Worm (Caenorhabditis elegans) whole organism, L2 larva: ENCODE results near the gene Y65A5A.2.

Experiments used
- C34F6.9 ChIP-seq: fragments of 150-350 bp; optimal IDR thresholded peaks from 2 replicates; lab custom pipeline; 2014; ENCODE audit warnings: missing biosample characterization, missing genetic modification characterization
- F13H6.1 ChIP-seq: sonication (generic microtip); optimal IDR thresholded peaks from 2 replicates; lab custom pipeline; 2016; ENCODE audit warnings: missing genetic modification characterization, missing compliant biosample characterization
- R02D3.7 ChIP-seq: fragments of 150-350 bp; optimal IDR thresholded peaks from 2 replicates; lab custom pipeline; 2014; ENCODE audit warnings: missing biosample characterization, missing genetic modification characterization
- Y55F3AM.14 ChIP-seq: fragments of 200-800 bp; sonication (Bioruptor generic); optimal IDR thresholded peaks from 2 replicates; lab custom pipeline; 2018; ENCODE audit warnings: mild to moderate bottlenecking, missing genetic modification characterization, missing compliant biosample characterization
- ZK546.5 ChIP-seq: sonication (generic microtip); optimal IDR thresholded peaks from 2 replicates; lab custom pipeline; 2017; ENCODE audit warnings: missing biosample characterization, missing genetic modification characterization
- alr-1 ChIP-seq: fragments of 150-350 bp; optimal IDR thresholded peaks from 2 replicates; lab custom pipeline; 2014; ENCODE audit warnings: missing biosample characterization, missing genetic modification characterization
- aly-2 ChIP-seq: fragments of 150-350 bp; optimal IDR thresholded peaks from 2 replicates; lab custom pipeline; 2014; ENCODE audit warnings: missing biosample characterization, missing genetic modification characterization
- ama-1 ChIP-seq: fragments of 150-350 bp; optimal IDR thresholded peaks from 2 replicates; lab custom pipeline; 2018; ENCODE audit warnings: inconsistent platforms
- blmp-1 ChIP-seq: sonication (generic microtip); optimal IDR thresholded peaks from 2 replicates; lab custom pipeline; 2017; ENCODE audit warnings: missing genetic modification characterization, mild to moderate bottlenecking, missing compliant biosample characterization, antibody characterized with exemption, moderate library complexity; ENCODE audit not compliant: insufficient read depth
- ceh-16 ChIP-seq: fragments of 150-350 bp; optimal IDR thresholded peaks from 2 replicates; lab custom pipeline; 2014; ENCODE audit warnings: missing biosample characterization, missing genetic modification characterization
- ceh-82 ChIP-seq: fragments of 150-350 bp; optimal IDR thresholded peaks from 2 replicates; lab custom pipeline; 2014; ENCODE audit warnings: missing biosample characterization, missing genetic modification characterization
- crh-2 ChIP-seq: sonication (generic microtip); optimal IDR thresholded peaks from 2 replicates; lab custom pipeline; 2017; ENCODE audit warnings: missing biosample characterization, missing genetic modification characterization
- dmd-4 ChIP-seq: sonication (generic microtip); optimal IDR thresholded peaks from 2 replicates; lab custom pipeline; 2017; ENCODE audit warnings: missing biosample characterization, missing genetic modification characterization
- egl-27 ChIP-seq: sonication (generic microtip); optimal IDR thresholded peaks from 3 replicates; lab custom pipeline; 2017; ENCODE audit warnings: missing biosample characterization, missing genetic modification reagents, missing genetic modification characterization
- elt-1 ChIP-seq: fragments of 150-350 bp; optimal IDR thresholded peaks from 2 replicates; lab custom pipeline; 2014; ENCODE audit warnings: missing biosample characterization, missing genetic modification characterization
- elt-3 ChIP-seq: sonication (generic microtip); optimal IDR thresholded peaks from 2 replicates; lab custom pipeline; 2017; ENCODE audit warnings: missing biosample characterization, missing genetic modification characterization
- fos-1 ChIP-seq: fragments of 150-350 bp; optimal IDR thresholded peaks from 2 replicates; lab custom pipeline; 2014; ENCODE audit warnings: missing biosample characterization, missing genetic modification characterization
- gmeb-1 ChIP-seq: fragments of 150-350 bp; optimal IDR thresholded peaks from 2 replicates; lab custom pipeline; 2014; ENCODE audit warnings: missing biosample characterization, missing genetic modification characterization
- lin-11 ChIP-seq: fragments of 150-350 bp; sonication (generic microtip); optimal IDR thresholded peaks from 2 replicates; lab custom pipeline; 2014; ENCODE audit warnings: missing biosample characterization, missing genetic modification characterization, inconsistent platforms, mixed read lengths
- lin-13 ChIP-seq: fragments of 150-350 bp; optimal IDR thresholded peaks from 2 replicates; lab custom pipeline; 2014; ENCODE audit warnings: missing biosample characterization, missing genetic modification reagents, missing genetic modification characterization
- lin-39 ChIP-seq: fragments of 150-350 bp; optimal IDR thresholded peaks from 2 replicates; lab custom pipeline; 2014; ENCODE audit warnings: missing biosample characterization, missing genetic modification reagents, missing genetic modification characterization
- lsy-2 ChIP-seq, 2 experiments: fragments of 150-350 bp in 1 of 2; sonication (generic microtip) in 1 of 2; optimal IDR thresholded peaks; 2 replicates each; lab custom pipeline; 2014 to 2017; ENCODE audit warnings: missing biosample characterization in 2 of 2, missing genetic modification characterization in 2 of 2
- mab-5 ChIP-seq: fragments of 150-350 bp; optimal IDR thresholded peaks from 2 replicates; lab custom pipeline; 2014; ENCODE audit warnings: missing biosample characterization, missing genetic modification characterization
- mbf-1 ChIP-seq: sonication (generic microtip); optimal IDR thresholded peaks from 2 replicates; lab custom pipeline; 2017; ENCODE audit warnings: missing biosample characterization, missing genetic modification characterization
- mdl-1 ChIP-seq, 2 experiments: fragments of 150-350 bp in 1 of 2; sonication (generic microtip) in 1 of 2; optimal IDR thresholded peaks; 2 replicates each; lab custom pipeline; 2017; ENCODE audit warnings: missing biosample characterization in 2 of 2, missing genetic modification characterization in 2 of 2
- nhr-10 ChIP-seq: sonication (generic microtip); optimal IDR thresholded peaks from 2 replicates; lab custom pipeline; 2017; ENCODE audit warnings: missing biosample characterization, missing genetic modification characterization
- nhr-11 ChIP-seq: fragments of 150-350 bp; optimal IDR thresholded peaks from 2 replicates; lab custom pipeline; 2014; ENCODE audit warnings: missing biosample characterization, missing genetic modification characterization
- nhr-12 ChIP-seq: fragments of 150-350 bp; optimal IDR thresholded peaks from 2 replicates; lab custom pipeline; 2014; ENCODE audit warnings: missing biosample characterization, missing genetic modification characterization
- nhr-129 ChIP-seq: fragments of 150-350 bp; optimal IDR thresholded peaks from 2 replicates; lab custom pipeline; 2014; ENCODE audit warnings: missing biosample characterization, missing genetic modification characterization
- nhr-21 ChIP-seq: fragments of 150-350 bp; optimal IDR thresholded peaks from 2 replicates; lab custom pipeline; 2014; ENCODE audit warnings: missing biosample characterization, missing genetic modification characterization
- nhr-23 ChIP-seq: fragments of 150-350 bp; optimal IDR thresholded peaks from 2 replicates; lab custom pipeline; 2014; ENCODE audit warnings: missing biosample characterization, missing genetic modification reagents, missing genetic modification characterization
- nhr-237 ChIP-seq: fragments of 150-350 bp; optimal IDR thresholded peaks from 2 replicates; lab custom pipeline; 2014; ENCODE audit warnings: missing biosample characterization, missing genetic modification characterization
- nhr-25 ChIP-seq: fragments of 150-350 bp; sonication (generic microtip); optimal IDR thresholded peaks from 3 replicates; lab custom pipeline; 2014; ENCODE audit warnings: missing biosample characterization, missing genetic modification characterization
- nhr-6 ChIP-seq: fragments of 150-350 bp; optimal IDR thresholded peaks from 2 replicates; lab custom pipeline; 2014; ENCODE audit warnings: missing biosample characterization, missing genetic modification characterization
- nhr-77 ChIP-seq: fragments of 150-350 bp; optimal IDR thresholded peaks from 2 replicates; lab custom pipeline; 2014; ENCODE audit warnings: missing biosample characterization, missing genetic modification characterization
- peb-1 ChIP-seq: fragments of 150-350 bp; optimal IDR thresholded peaks from 2 replicates; lab custom pipeline; 2014; ENCODE audit warnings: missing biosample characterization, missing genetic modification characterization
- sem-4 ChIP-seq: fragments of 150-350 bp; optimal IDR thresholded peaks from 2 replicates; lab custom pipeline; 2014; ENCODE audit warnings: missing biosample characterization, missing genetic modification reagents, missing genetic modification characterization
- skn-1 ChIP-seq: sonication (generic microtip); optimal IDR thresholded peaks from 2 replicates; lab custom pipeline; 2017; ENCODE audit warnings: missing biosample characterization, missing genetic modification characterization
- sma-3 ChIP-seq: sonication (generic microtip); optimal IDR thresholded peaks from 2 replicates; lab custom pipeline; 2016; ENCODE audit warnings: missing genetic modification reagents, missing genetic modification characterization, missing compliant biosample characterization
- sma-9 ChIP-seq, 2 experiments: fragments of 150-350 bp in 1 of 2; sonication (generic microtip) in 1 of 2; optimal IDR thresholded peaks; 2 replicates each; lab custom pipeline; 2014 to 2016; ENCODE audit warnings: missing genetic modification characterization in 2 of 2, mild to moderate bottlenecking in 1 of 2, missing biosample characterization in 1 of 2, missing compliant biosample characterization in 1 of 2, missing genetic modification reagents in 1 of 2, moderate library complexity in 1 of 2
- snpc-4 ChIP-seq: fragments of 150-350 bp; optimal IDR thresholded peaks from 2 replicates; lab custom pipeline; 2014; ENCODE audit warnings: missing biosample characterization, missing genetic modification characterization
- unc-39 ChIP-seq: fragments of 150-350 bp; optimal IDR thresholded peaks from 2 replicates; lab custom pipeline; 2014; ENCODE audit warnings: missing biosample characterization, missing genetic modification characterization
- unc-55 ChIP-seq: fragments of 150-350 bp; sonication (generic microtip); optimal IDR thresholded peaks from 3 replicates; lab custom pipeline; 2014; ENCODE audit warnings: missing biosample characterization, missing genetic modification reagents, missing genetic modification characterization
- unc-62 ChIP-seq: fragments of 150-350 bp; optimal IDR thresholded peaks from 2 replicates; lab custom pipeline; 2014; ENCODE audit warnings: missing biosample characterization, missing genetic modification reagents, missing genetic modification characterization
- zag-1 ChIP-seq: fragments of 150-350 bp; optimal IDR thresholded peaks from 2 replicates; lab custom pipeline; 2014; ENCODE audit warnings: missing biosample characterization, missing genetic modification characterization
- ztf-1 ChIP-seq: fragments of 200-800 bp; sonication (Bioruptor generic); conservative IDR thresholded peaks from 2 replicates; pipeline ENCODE4 v1.3.6; 2022; ENCODE audit warnings: missing genetic modification characterization, missing compliant biosample characterization
- ztf-11 ChIP-seq: sonication (generic microtip); optimal IDR thresholded peaks from 2 replicates; lab custom pipeline; 2017; ENCODE audit warnings: missing biosample characterization, missing genetic modification characterization
- ztf-4 ChIP-seq: fragments of 150-350 bp; optimal IDR thresholded peaks from 2 replicates; lab custom pipeline; 2014; ENCODE audit warnings: missing biosample characterization, missing genetic modification characterization

The Y65A5A.2 gene

ce11 chrIV:16399017-16399416, 12.8 kb upstream of the Y65A5A.2 start:
- TF ChIP-seq dmd-4 (tag; lab: Kevin White, UChicago), result no peak
- no peak for TF ChIP-seq mdl-1 (tag; optimal IDR thresholded peaks at IDR 0.05; lab: Kevin White, UChicago)
- TF ChIP-seq aly-2 (tag; lab: Kevin White, UChicago), result no peak
- TF ChIP-seq unc-62 (GFP tag; lab: Kevin White, UChicago), result no peak
- TF ChIP-seq snpc-4, result peak; percentile 11
- no peak for TF ChIP-seq ZK546.5 (tag; lab: Kevin White, UChicago)
- TF ChIP-seq sma-3 (GFP tag; lab: Kevin White, UChicago), result peak; percentile 12
- TF ChIP-seq nhr-25 (tag; lab: Kevin White, UChicago), result no peak
- no peak for TF ChIP-seq nhr-10 (tag; lab: Kevin White, UChicago)
- TF ChIP-seq zag-1, result no peak
- TF ChIP-seq ceh-82 (tag; lab: Kevin White, UChicago), result no peak
- no peak for TF ChIP-seq F13H6.1
- no peak for TF ChIP-seq peb-1 (tag; lab: Kevin White, UChicago)
- no peak for TF ChIP-seq gmeb-1 (tag; lab: Kevin White, UChicago)
- no peak for TF ChIP-seq skn-1
- peak; percentile 23 for TF ChIP-seq nhr-129
- no peak for TF ChIP-seq nhr-23
- TF ChIP-seq Y55F3AM.14 (GFP tag; lab: Kevin White, UChicago), result no peak
- TF ChIP-seq nhr-12, result no peak
- TF ChIP-seq elt-1 (tag; lab: Kevin White, UChicago), result no peak
- no peak for TF ChIP-seq ztf-1 (GFP tag; lab: Robert Waterston, UW)
- TF ChIP-seq mab-5, result no peak
- TF ChIP-seq alr-1 (tag; lab: Kevin White, UChicago), result no peak
- TF ChIP-seq nhr-11 (tag; lab: Kevin White, UChicago), result no peak
- no peak for TF ChIP-seq mbf-1 (tag; lab: Kevin White, UChicago)
- no peak for TF ChIP-seq elt-3 (tag; lab: Kevin White, UChicago)
- TF ChIP-seq nhr-77, result no peak
- peak; percentile 20 for TF ChIP-seq lin-13
- TF ChIP-seq blmp-1 (tag; lab: Kevin White, UChicago), result no peak
- no peak for TF ChIP-seq R02D3.7
- TF ChIP-seq sma-9 (GFP tag; optimal IDR thresholded peaks at IDR 0.05; lab: Kevin White, UChicago), result no peak
- no peak for TF ChIP-seq sma-9 (tag; optimal IDR thresholded peaks at IDR 0.05; lab: Kevin White, UChicago)
- no peak for TF ChIP-seq sem-4 (tag; lab: Kevin White, UChicago)
- no peak for TF ChIP-seq ama-1
- TF ChIP-seq unc-55, result peak; percentile 60
- no peak for TF ChIP-seq C34F6.9 (tag; lab: Kevin White, UChicago)
- TF ChIP-seq nhr-237 (tag; lab: Kevin White, UChicago), result no peak
- TF ChIP-seq nhr-21, result no peak
- peak; percentile 3 for TF ChIP-seq lin-11 (tag; lab: Kevin White, UChicago)
- no peak for TF ChIP-seq nhr-6 (tag; lab: Kevin White, UChicago)
- TF ChIP-seq ztf-4, result no peak
- TF ChIP-seq ztf-11, result no peak
- TF ChIP-seq crh-2 (tag; lab: Kevin White, UChicago), result peak; percentile 15
- TF ChIP-seq fos-1 (tag; lab: Kevin White, UChicago), result peak; percentile 35
- TF ChIP-seq lsy-2 (tag; optimal IDR thresholded peaks at IDR 0.05; lab: Kevin White, UChicago), result peak in 1 of 2 experiments; percentile 27
- no peak for TF ChIP-seq lin-39 (tag; lab: Kevin White, UChicago)
- TF ChIP-seq egl-27 (tag; lab: Kevin White, UChicago), result no peak
- TF ChIP-seq ceh-16 (tag; lab: Kevin White, UChicago), result no peak
- no peak for TF ChIP-seq unc-39 (tag; lab: Kevin White, UChicago)
